Fruit fly (Drosophila melanogaster) whole organism, embryonic: ENCODE results near the gene CG6195.

Experiments used
- CG10321 ChIP-seq: fragments of 200-800 bp; sonication (Bioruptor generic); IDR thresholded peaks from 2 replicates; pipeline ENCODE4 v1.3.6; 2022; ENCODE audit warnings: missing biosample characterization, missing genetic modification characterization
- CG11504 ChIP-seq: fragments of 200-800 bp; sonication (Bioruptor generic); optimal IDR thresholded peaks from 3 replicates; lab custom pipeline; 2019; ENCODE audit warnings: missing biosample characterization, mild to moderate bottlenecking, missing genetic modification characterization, moderate library complexity
- CG12769 ChIP-seq: fragments of 200-800 bp; sonication (Bioruptor generic); optimal IDR thresholded peaks from 2 replicates; lab custom pipeline; 2019; ENCODE audit warnings: missing biosample characterization, mild to moderate bottlenecking, missing genetic modification characterization, moderate library complexity
- CG14667 ChIP-seq: fragments of 200-800 bp; sonication (Bioruptor generic); IDR thresholded peaks from 2 replicates; pipeline ENCODE4 v1.3.6; 2022; ENCODE audit warnings: missing biosample characterization, missing genetic modification characterization
- CG15696 ChIP-seq: fragments of 200-800 bp; sonication (Bioruptor generic); optimal IDR thresholded peaks from 2 replicates; lab custom pipeline; 2019; ENCODE audit warnings: missing biosample characterization, mild to moderate bottlenecking, missing genetic modification characterization, moderate library complexity
- CG1647 ChIP-seq: fragments of 200-800 bp; sonication (Bioruptor generic); optimal IDR thresholded peaks from 3 replicates; lab custom pipeline; 2016; ENCODE audit warnings: missing biosample characterization, missing genetic modification characterization
- CG17829 ChIP-seq: fragments of 200-800 bp; optimal IDR thresholded peaks from 2 replicates; lab custom pipeline; 2019; ENCODE audit warnings: missing biosample characterization, mild to moderate bottlenecking, missing genetic modification characterization, moderate library complexity
- CG18599 ChIP-seq: fragments of 200-800 bp; sonication (Bioruptor generic); optimal IDR thresholded peaks from 3 replicates; lab custom pipeline; 2017; ENCODE audit warnings: missing biosample characterization, missing genetic modification characterization, mild to moderate bottlenecking, moderate library complexity, missing genetic modification reagents
- CG30020 ChIP-seq: fragments of 200-800 bp; optimal IDR thresholded peaks from 2 replicates; lab custom pipeline; 2019; ENCODE audit warnings: missing biosample characterization, mild to moderate bottlenecking, missing genetic modification characterization, moderate library complexity
- CG3163 ChIP-seq: fragments of 200-800 bp; sonication (Bioruptor generic); optimal IDR thresholded peaks from 3 replicates; lab custom pipeline; 2016; ENCODE audit warnings: missing biosample characterization, missing genetic modification characterization
- CG3847 ChIP-seq: fragments of 200-800 bp; sonication (Bioruptor generic); IDR thresholded peaks from 2 replicates; pipeline ENCODE4 v1.3.6; 2022; ENCODE audit warnings: missing biosample characterization, missing genetic modification characterization
- CG4424 ChIP-seq: fragments of 200-800 bp; sonication (Bioruptor generic); optimal IDR thresholded peaks from 3 replicates; lab custom pipeline; 2016; ENCODE audit warnings: missing biosample characterization, missing genetic modification characterization
- CG8388 ChIP-seq: fragments of 200-800 bp; sonication (Bioruptor generic); optimal IDR thresholded peaks from 2 replicates; lab custom pipeline; 2019; ENCODE audit warnings: missing biosample characterization, mild to moderate bottlenecking, missing genetic modification characterization, moderate library complexity
- CTCF ChIP-seq: fragments of 200-800 bp; sonication (Bioruptor generic); optimal IDR thresholded peaks from 2 replicates; lab custom pipeline; 2017; ENCODE audit warnings: missing biosample characterization, mild to moderate bottlenecking, missing genetic modification characterization, moderate library complexity
- D ChIP-seq, 2 experiments: fragments of 200-800 bp in 1 of 2; fragments of >200 bp in 1 of 2; sonication (Bioruptor generic) in 1 of 2; optimal IDR thresholded peaks; 2 replicates in 1 of 2; 3 replicates in 1 of 2; lab custom pipeline; 2017; ENCODE audit warnings: mild to moderate bottlenecking in 1 of 2, missing biosample characterization in 1 of 2, missing genetic modification characterization in 1 of 2, missing genetic modification reagents in 1 of 2
- Deaf1 ChIP-seq: fragments of 200-800 bp; optimal IDR thresholded peaks from 3 replicates; lab custom pipeline; 2019; ENCODE audit warnings: missing biosample characterization, mild to moderate bottlenecking, missing genetic modification characterization, moderate library complexity
- Dfd ChIP-seq, 2 experiments: fragments of >200 bp; optimal IDR thresholded peaks; 2 replicates each; lab custom pipeline; 2017; ENCODE audit warnings: missing biosample characterization in 2 of 2, missing genetic modification characterization in 2 of 2
- E2f1 ChIP-seq: fragments of 200-800 bp; sonication (Bioruptor generic); IDR thresholded peaks from 2 replicates; pipeline ENCODE4 v1.3.6; 2022; ENCODE audit warnings: missing biosample characterization, missing genetic modification characterization
- E2f2 ChIP-seq: fragments of 200-800 bp; sonication (Bioruptor generic); IDR thresholded peaks from 2 replicates; pipeline ENCODE4 v1.3.6; 2022; ENCODE audit warnings: missing biosample characterization, missing genetic modification characterization
- HHEX ChIP-seq: fragments of 200-800 bp; sonication (Bioruptor generic); optimal IDR thresholded peaks from 3 replicates; lab custom pipeline; 2017; ENCODE audit warnings: missing biosample characterization, mild to moderate bottlenecking, missing genetic modification characterization, missing genetic modification reagents
- HLH3B ChIP-seq: fragments of 200-800 bp; sonication (Bioruptor generic); IDR thresholded peaks from 2 replicates; pipeline ENCODE4 v1.3.6; 2022; ENCODE audit warnings: missing biosample characterization, missing genetic modification characterization
- HmgZ ChIP-seq: fragments of 200-800 bp; sonication (Bioruptor generic); optimal IDR thresholded peaks from 2 replicates; lab custom pipeline; 2018; ENCODE audit warnings: missing biosample characterization, mild to moderate bottlenecking, missing genetic modification characterization
- Hsf ChIP-seq: fragments of 200-800 bp; sonication (Bioruptor generic); optimal IDR thresholded peaks from 3 replicates; lab custom pipeline; 2016; ENCODE audit warnings: missing biosample characterization, missing genetic modification characterization
- Mrtf ChIP-seq: fragments of 200-800 bp; sonication (Bioruptor generic); IDR thresholded peaks from 3 replicates; pipeline ENCODE4 v1.3.6; 2022; ENCODE audit warnings: missing biosample characterization, missing genetic modification characterization
- Rfx ChIP-seq: fragments of 200-800 bp; sonication (Bioruptor generic); IDR thresholded peaks from 2 replicates; pipeline ENCODE4 v1.3.6; 2022; ENCODE audit warnings: missing biosample characterization, missing genetic modification characterization
- Rx ChIP-seq: fragments of 200-800 bp; sonication (Bioruptor generic); IDR thresholded peaks from 2 replicates; pipeline ENCODE4 v1.3.6; 2022; ENCODE audit warnings: missing biosample characterization, missing genetic modification characterization
- Scr ChIP-seq: fragments of 200-800 bp; sonication (Bioruptor generic); IDR thresholded peaks from 2 replicates; pipeline ENCODE4 v1.3.6; 2022; ENCODE audit warnings: missing biosample characterization, missing genetic modification characterization; ENCODE audit not compliant: partially characterized antibody
- Side ChIP-seq: fragments of 200-800 bp; sonication (Bioruptor generic); optimal IDR thresholded peaks from 2 replicates; lab custom pipeline; 2016; ENCODE audit warnings: missing biosample characterization, missing genetic modification characterization
- Sox102F ChIP-seq: fragments of 200-800 bp; sonication (Bioruptor generic); optimal IDR thresholded peaks from 2 replicates; lab custom pipeline; 2018; ENCODE audit warnings: missing biosample characterization, mild to moderate bottlenecking, missing genetic modification characterization, moderate library complexity
- ac ChIP-seq: fragments of 200-800 bp; sonication (Bioruptor generic); optimal IDR thresholded peaks from 3 replicates; lab custom pipeline; 2017; ENCODE audit warnings: missing biosample characterization, mild to moderate bottlenecking, missing genetic modification characterization
- ase ChIP-seq: fragments of 200-800 bp; sonication (Bioruptor generic); IDR thresholded peaks from 3 replicates; pipeline ENCODE4 v1.3.6; 2022; ENCODE audit warnings: missing biosample characterization, missing genetic modification characterization
- bsh ChIP-seq, 2 experiments: fragments of 200-800 bp; sonication (Bioruptor generic); optimal IDR thresholded peaks; 2 replicates each; lab custom pipeline; 2017 to 2018; ENCODE audit warnings: mild to moderate bottlenecking in 2 of 2, missing biosample characterization in 2 of 2, missing genetic modification characterization in 2 of 2, moderate library complexity in 1 of 2
- caup ChIP-seq: fragments of 200-800 bp; sonication (Bioruptor generic); optimal IDR thresholded peaks from 3 replicates; lab custom pipeline; 2017; ENCODE audit warnings: missing biosample characterization, mild to moderate bottlenecking, missing genetic modification characterization, moderate library complexity; ENCODE audit not compliant: severe bottlenecking
- dan ChIP-seq: fragments of 200-800 bp; sonication (Bioruptor generic); IDR thresholded peaks from 2 replicates; pipeline ENCODE4 v1.3.6; 2022; ENCODE audit warnings: missing biosample characterization, missing genetic modification characterization
- gcm ChIP-seq: fragments of 200-800 bp; sonication (Bioruptor generic); optimal IDR thresholded peaks from 2 replicates; lab custom pipeline; 2019; ENCODE audit warnings: missing biosample characterization, mild to moderate bottlenecking, missing genetic modification characterization, moderate library complexity
- ind ChIP-seq: fragments of 200-800 bp; sonication (Bioruptor generic); optimal IDR thresholded peaks from 3 replicates; lab custom pipeline; 2016; ENCODE audit warnings: missing biosample characterization, missing genetic modification characterization
- jing ChIP-seq: fragments of 200-800 bp; sonication (Bioruptor generic); optimal IDR thresholded peaks from 2 replicates; lab custom pipeline; 2018; ENCODE audit warnings: missing biosample characterization, mild to moderate bottlenecking, missing genetic modification characterization
- kay ChIP-seq: fragments of 200-800 bp; sonication (Bioruptor generic); optimal IDR thresholded peaks from 2 replicates; lab custom pipeline; 2016; ENCODE audit warnings: missing biosample characterization, missing genetic modification characterization
- lab ChIP-seq: fragments of 200-800 bp; sonication (Bioruptor generic); optimal IDR thresholded peaks from 3 replicates; lab custom pipeline; 2017; ENCODE audit warnings: missing biosample characterization, missing genetic modification characterization, mild to moderate bottlenecking, moderate library complexity, missing genetic modification reagents
- mld ChIP-seq: fragments of 200-800 bp; sonication (Bioruptor generic); IDR thresholded peaks from 3 replicates; pipeline ENCODE4 v1.3.6; 2022; ENCODE audit warnings: missing biosample characterization, missing genetic modification characterization; ENCODE audit not compliant: partially characterized antibody
- peb ChIP-seq: fragments of 200-800 bp; sonication (Bioruptor generic); IDR thresholded peaks from 2 replicates; pipeline ENCODE4 v1.3.6; 2022; ENCODE audit warnings: missing biosample characterization, missing genetic modification characterization
- pfk ChIP-seq: fragments of 200-800 bp; sonication (Bioruptor generic); optimal IDR thresholded peaks from 2 replicates; lab custom pipeline; 2018; ENCODE audit warnings: missing biosample characterization, mild to moderate bottlenecking, missing genetic modification characterization, moderate library complexity
- pita ChIP-seq: fragments of 200-800 bp; sonication (Bioruptor generic); optimal IDR thresholded peaks from 2 replicates; lab custom pipeline; 2017; ENCODE audit warnings: missing biosample characterization, mild to moderate bottlenecking, missing genetic modification characterization
- sc ChIP-seq, 3 experiments: fragments of >200 bp in 2 of 3; fragments of 200-800 bp in 1 of 3; sonication (Bioruptor generic) in 1 of 3; optimal IDR thresholded peaks; 2 replicates in 2 of 3; 3 replicates in 1 of 3; lab custom pipeline; 2017; ENCODE audit warnings: mild to moderate bottlenecking in 1 of 3, missing biosample characterization in 1 of 3, missing genetic modification characterization in 1 of 3, missing genetic modification reagents in 1 of 3
- sens-2 ChIP-seq: fragments of 200-800 bp; sonication (Bioruptor generic); IDR thresholded peaks from 2 replicates; pipeline ENCODE4 v1.3.6; 2022; ENCODE audit warnings: missing biosample characterization, missing genetic modification characterization
- shn ChIP-seq: fragments of 200-800 bp; sonication (Bioruptor generic); optimal IDR thresholded peaks from 3 replicates; lab custom pipeline; 2016; ENCODE audit warnings: missing biosample characterization, missing genetic modification characterization
- sna ChIP-seq: fragments of 200-800 bp; sonication (Bioruptor generic); IDR thresholded peaks from 2 replicates; pipeline ENCODE4 v1.3.6; 2022; ENCODE audit warnings: missing biosample characterization, missing genetic modification characterization; ENCODE audit not compliant: partially characterized antibody
- zfh2 ChIP-seq: fragments of 200-800 bp; sonication (Bioruptor generic); optimal IDR thresholded peaks from 2 replicates; lab custom pipeline; 2016; ENCODE audit warnings: missing biosample characterization, missing genetic modification characterization

The CG6195 gene

dm6 chr3R:19671223-19671991 is 23.2 kb upstream of the CG6195 start, which contains the start of gene Naam (continued):
- TF ChIP-seq CG11504 (tag; lab: Kevin White, UChicago) (peak; percentile 76), HmgZ (tag; lab: Kevin White, UChicago) (peak; percentile 65), jing (GFP tag; lab: Kevin White, UChicago) (no peak), Sox102F (peak; percentile 77), E2f2 (peak; percentile 57; the same call in 1 of the 2 replicates), CG17829 (tag; lab: Kevin White, UChicago) (peak; percentile 74), bsh (GFP tag; optimal IDR thresholded peaks at IDR 0.05; lab: Kevin White, UChicago) (peak in 1 of 2 experiments; percentile 81), Rfx (GFP tag; lab: Robert Waterston, UW) (peak; percentile 90), CG12769 (tag; lab: Kevin White, UChicago) (peak; percentile 84), mld (GFP tag; lab: Robert Waterston, UW) (no peak), CG18599 (peak; percentile 94), ind (GFP tag; lab: Kevin White, UChicago) (peak; percentile 84), CG3163 (GFP tag; lab: Kevin White, UChicago) (peak; percentile 88), Dfd (GFP tag; optimal IDR thresholded peaks at IDR 0.05; lab: Kevin White, UChicago) (no peak), CTCF (peak; percentile 32), CG8388 (GFP tag; lab: Kevin White, UChicago) (peak; percentile 59), Side (GFP tag; lab: Kevin White, UChicago) (peak; percentile 76), sna (GFP tag; lab: Robert Waterston, UW) (no peak), Scr (no peak; the same call in 1 of the 2 replicates), pfk (GFP tag; lab: Kevin White, UChicago) (no peak), zfh2 (peak; percentile 86), CG1647 (GFP tag; lab: Kevin White, UChicago) (no peak), ac (no peak), caup (GFP tag; lab: Kevin White, UChicago) (peak; percentile 83), CG30020 (tag; lab: Kevin White, UChicago) (no peak), sens-2 (GFP tag; lab: Robert Waterston, UW) (no peak), HHEX (GFP tag; lab: Kevin White, UChicago) (peak; percentile 68), CG15696 (tag; lab: Kevin White, UChicago) (no peak), kay (GFP tag; lab: Kevin White, UChicago) (peak; percentile 86), peb (GFP tag; lab: Robert Waterston, UW) (peak; percentile 26; the same call in 1 of the 2 replicates), E2f1 (GFP tag; lab: Robert Waterston, UW) (peak; percentile 67), Rx (GFP tag; lab: Robert Waterston, UW) (peak; percentile 58; the same call in 1 of the 2 replicates), CG10321 (GFP tag; lab: Robert Waterston, UW) (no peak; the same call in 1 of the 2 replicates), shn (GFP tag; lab: Kevin White, UChicago) (peak; percentile 73), D (optimal IDR thresholded peaks at IDR 0.05; lab: Kevin White, UChicago) (no peak), D (GFP tag; optimal IDR thresholded peaks at IDR 0.05; lab: Kevin White, UChicago) (no peak), Deaf1 (peak; percentile 46), Mrtf (GFP tag; lab: Robert Waterston, UW) (peak; percentile 55; the same call in 2 of the 3 replicates), sc (optimal IDR thresholded peaks at IDR 0.05; lab: Kevin White, UChicago) (no peak), sc (GFP tag; optimal IDR thresholded peaks at IDR 0.05; lab: Kevin White, UChicago) (no peak), CG3847 (GFP tag; lab: Robert Waterston, UW) (peak; percentile 67), pita (no peak), CG14667 (GFP tag; lab: Robert Waterston, UW) (0 out of 2 replicates have a peak, but pooled peaks have one; percentile 40), CG4424 (GFP tag; lab: Kevin White, UChicago) (peak; percentile 69), gcm (GFP tag; lab: Kevin White, UChicago) (peak; percentile 73), dan (GFP tag; lab: Robert Waterston, UW) (no peak), ase (GFP tag; lab: Robert Waterston, UW) (peak; percentile 62; the same call in 2 of the 3 replicates), lab (GFP tag; lab: Kevin White, UChicago) (peak; percentile 93), HLH3B (GFP tag; lab: Robert Waterston, UW) (peak; percentile 66), Hsf (GFP tag; lab: Kevin White, UChicago) (peak; percentile 86)
